Fruit fly (Drosophila melanogaster) whole organism, embryonic: ENCODE data around the gene Mec2.

ENCODE experiments used
- CG8089 ChIP-seq: fragments of 200-800 bp; sonication (Bioruptor generic); optimal IDR thresholded peaks from 3 replicates; lab custom pipeline; 2016; ENCODE audit warnings: missing biosample characterization, missing genetic modification characterization
- Oaz ChIP-seq: fragments of 200-800 bp; sonication (Bioruptor generic); IDR thresholded peaks from 2 replicates; pipeline ENCODE4 v1.3.6; 2022; ENCODE audit warnings: missing biosample characterization, missing genetic modification characterization
- btn ChIP-seq: fragments of 200-800 bp; sonication (Bioruptor generic); optimal IDR thresholded peaks from 2 replicates; lab custom pipeline; 2016; ENCODE audit warnings: missing biosample characterization, missing genetic modification characterization
- prd ChIP-seq, 3 experiments: fragments of >200 bp in 2 of 3; fragments of 200-800 bp in 1 of 3; sonication (Bioruptor generic) in 1 of 3; optimal IDR thresholded peaks in 2 of 3; IDR thresholded peaks in 1 of 3; 2 replicates in 2 of 3; 3 replicates in 1 of 3; pipeline versions ENCODE4 v1.3.6 to Lab custom; 2017 to 2022; ENCODE audit warnings: missing biosample characterization in 1 of 3, missing genetic modification characterization in 1 of 3

- TF ChIP-seq btn (GFP tag; lab: Kevin White, UChicago) = no peak
- no peak for TF ChIP-seq CG8089 (GFP tag; lab: Kevin White, UChicago)
- TF ChIP-seq prd (optimal IDR thresholded peaks at IDR 0.05; lab: Kevin White, UChicago) = no peak
- TF ChIP-seq prd (GFP tag; IDR thresholded peaks at IDR 0.05; lab: Robert Waterston, UW) = no peak
- no peak for TF ChIP-seq Oaz
Observed at dm6 chrX:19239365-19239764, 51.5 kb downstream of the Mec2 start.
